Fruit fly (Drosophila melanogaster) whole organism, wandering third instar larva: ENCODE results near the gene CG12035.

Experiments
- Dfd ChIP-seq: fragments of >200 bp; optimal IDR thresholded peaks from 2 replicates; lab custom pipeline; 2017; ENCODE audit warnings: missing biosample characterization, missing genetic modification characterization
- ey ChIP-seq: fragments of 200-800 bp; sonication (Bioruptor generic); optimal IDR thresholded peaks from 2 replicates; lab custom pipeline; 2016; ENCODE audit warnings: missing biosample characterization, missing genetic modification characterization
- h ChIP-seq: fragments of 200-800 bp; sonication (Bioruptor generic); optimal IDR thresholded peaks from 3 replicates; lab custom pipeline; 2016; ENCODE audit warnings: missing biosample characterization, mild to moderate bottlenecking, missing genetic modification characterization
- jim ChIP-seq: fragments of 175-275, 200-325 bp; sonication (Bioruptor generic); optimal IDR thresholded peaks from 2 replicates; lab custom pipeline; 2016; ENCODE audit warnings: missing biosample characterization, mild to moderate bottlenecking, missing genetic modification characterization
- psq ChIP-seq: fragments of 200-800 bp; sonication (Bioruptor generic); optimal IDR thresholded peaks from 3 replicates; lab custom pipeline; 2017; ENCODE audit warnings: missing biosample characterization, mild to moderate bottlenecking, missing genetic modification characterization, moderate library complexity
- sv ChIP-seq: fragments of 200-800 bp; sonication (Bioruptor generic); optimal IDR thresholded peaks from 3 replicates; lab custom pipeline; 2016; ENCODE audit warnings: missing biosample characterization, missing genetic modification characterization
- woc ChIP-seq: sonication (Bioruptor generic); optimal IDR thresholded peaks from 2 replicates; lab custom pipeline; 2016; ENCODE audit warnings: missing biosample characterization, mild to moderate bottlenecking, missing genetic modification characterization

dm6 chr3L:1702367-1702927, 21.7 kb upstream of the CG12035 start, which contains the start of gene CG13931:
- TF ChIP-seq sv (GFP tag; lab: Kevin White, UChicago) (no peak), woc (GFP tag; lab: Kevin White, UChicago) (no peak), ey (GFP tag; lab: Kevin White, UChicago) (peak; percentile 31), psq (GFP tag; lab: Kevin White, UChicago) (no peak), h (peak; percentile 28), Dfd (GFP tag; lab: Kevin White, UChicago) (no peak), jim (GFP tag; lab: Kevin White, UChicago) (no peak)
